Fruit fly (Drosophila melanogaster) whole organism, prepupa: ENCODE data around the gene Prosbeta2.

Source experiments
- CG10669 ChIP-seq: fragments of 200-800 bp; sonication (Bioruptor generic); optimal IDR thresholded peaks from 3 replicates; lab custom pipeline; 2018; ENCODE audit warnings: missing biosample characterization, mild to moderate bottlenecking, missing genetic modification characterization, moderate library complexity
- CG11762 ChIP-seq: fragments of 200-800 bp; sonication (Bioruptor generic); optimal IDR thresholded peaks from 3 replicates; lab custom pipeline; 2016; ENCODE audit warnings: missing biosample characterization, missing genetic modification characterization; ENCODE audit not compliant: insufficient read depth
- CG11902 ChIP-seq: fragments of 200-800 bp; sonication (Bioruptor generic); optimal IDR thresholded peaks from 3 replicates; lab custom pipeline; 2016; ENCODE audit warnings: missing biosample characterization, missing genetic modification characterization
- CG16779 ChIP-seq: fragments of 200-800 bp; sonication (Bioruptor generic); optimal IDR thresholded peaks from 3 replicates; lab custom pipeline; 2017; ENCODE audit warnings: missing biosample characterization, mild to moderate bottlenecking, missing genetic modification characterization
- CG3032 ChIP-seq: fragments of 200-800 bp; optimal IDR thresholded peaks from 2 replicates; lab custom pipeline; 2019; ENCODE audit warnings: missing biosample characterization, mild to moderate bottlenecking, missing genetic modification characterization, moderate library complexity
- CG31627 ChIP-seq: fragments of 200-800 bp; sonication (Bioruptor generic); optimal IDR thresholded peaks from 3 replicates; lab custom pipeline; 2016; ENCODE audit warnings: missing biosample characterization, missing genetic modification characterization
- CG34406 ChIP-seq: fragments of 200-800 bp; sonication (Bioruptor generic); optimal IDR thresholded peaks from 3 replicates; lab custom pipeline; 2016; ENCODE audit warnings: missing biosample characterization, missing genetic modification characterization
- CG3919 ChIP-seq: fragments of 200-800 bp; sonication (Bioruptor generic); optimal IDR thresholded peaks from 3 replicates; lab custom pipeline; 2016; ENCODE audit warnings: missing biosample characterization, missing genetic modification characterization
- CG4318 ChIP-seq: fragments of 200-800 bp; sonication (Bioruptor generic); optimal IDR thresholded peaks from 3 replicates; lab custom pipeline; 2017; ENCODE audit warnings: missing biosample characterization, mild to moderate bottlenecking, missing genetic modification characterization
- CG6276 ChIP-seq: fragments of 200-800 bp; sonication (Bioruptor generic); optimal IDR thresholded peaks from 2 replicates; lab custom pipeline; 2017; ENCODE audit warnings: missing biosample characterization, mild to moderate bottlenecking, missing genetic modification characterization
- CG8119 ChIP-seq: fragments of 200-800 bp; sonication (Bioruptor generic); IDR thresholded peaks from 3 replicates; pipeline ENCODE4 v1.3.6; 2022; ENCODE audit warnings: missing biosample characterization, missing genetic modification characterization
- CG8632 ChIP-seq: fragments of 200-800 bp; sonication (Bioruptor generic); optimal IDR thresholded peaks from 3 replicates; lab custom pipeline; 2016; ENCODE audit warnings: missing biosample characterization, missing genetic modification characterization
- Eip75B ChIP-seq: fragments of 200-800 bp; sonication (Bioruptor generic); optimal IDR thresholded peaks from 3 replicates; lab custom pipeline; 2016; ENCODE audit warnings: missing biosample characterization, missing genetic modification characterization
- Eip78C ChIP-seq: fragments of 200-800 bp; sonication (Bioruptor generic); peaks from one replicate; lab custom pipeline; 2016; ENCODE audit warnings: missing biosample characterization, missing genetic modification characterization
- Ets21C ChIP-seq: fragments of 200-800 bp; sonication (Bioruptor generic); optimal IDR thresholded peaks from 3 replicates; lab custom pipeline; 2016; ENCODE audit warnings: missing biosample characterization, missing genetic modification characterization
- Ets96B ChIP-seq: fragments of 200-800 bp; optimal IDR thresholded peaks from 2 replicates; lab custom pipeline; 2019; ENCODE audit warnings: missing biosample characterization, mild to moderate bottlenecking, missing genetic modification characterization, moderate library complexity
- Gug ChIP-seq: fragments of 200-800 bp; sonication (Bioruptor generic); IDR thresholded peaks from 2 replicates; pipeline ENCODE4 v1.3.6; 2022; ENCODE audit warnings: missing biosample characterization, missing genetic modification characterization
- Hr38 ChIP-seq: sonication (Bioruptor generic); optimal IDR thresholded peaks from 2 replicates; lab custom pipeline; 2016; ENCODE audit warnings: missing biosample characterization, missing genetic modification characterization
- Hr39 ChIP-seq: fragments of 200-800 bp; sonication (Bioruptor generic); optimal IDR thresholded peaks from 2 replicates; lab custom pipeline; 2016; ENCODE audit warnings: missing biosample characterization, missing genetic modification characterization
- Hr4 ChIP-seq: fragments of 200-800 bp; sonication (Bioruptor generic); optimal IDR thresholded peaks from 3 replicates; lab custom pipeline; 2016; ENCODE audit warnings: missing biosample characterization, missing genetic modification characterization
- Lpt ChIP-seq: fragments of 200-800 bp; sonication (Bioruptor generic); optimal IDR thresholded peaks from 3 replicates; lab custom pipeline; 2016; ENCODE audit warnings: missing biosample characterization, missing genetic modification characterization
- Met ChIP-seq: fragments of 200-800 bp; sonication (Bioruptor generic); optimal IDR thresholded peaks from 3 replicates; lab custom pipeline; 2016; ENCODE audit warnings: missing biosample characterization, missing genetic modification characterization
- OdsH ChIP-seq: fragments of 200-800 bp; sonication (Bioruptor generic); optimal IDR thresholded peaks from 3 replicates; lab custom pipeline; 2016; ENCODE audit warnings: missing biosample characterization, missing genetic modification characterization
- Smox ChIP-seq: fragments of 200-800 bp; sonication (Bioruptor generic); optimal IDR thresholded peaks from 3 replicates; lab custom pipeline; 2016; ENCODE audit warnings: missing biosample characterization, missing genetic modification characterization
- Sox102F ChIP-seq: fragments of 200-800 bp; sonication (Bioruptor generic); optimal IDR thresholded peaks from 2 replicates; lab custom pipeline; 2016; ENCODE audit warnings: missing biosample characterization, mild to moderate bottlenecking, missing genetic modification characterization
- Sox14 ChIP-seq: fragments of 200-800 bp; sonication (Bioruptor generic); optimal IDR thresholded peaks from 3 replicates; lab custom pipeline; 2016; ENCODE audit warnings: missing biosample characterization, missing genetic modification characterization
- Sox15 ChIP-seq: fragments of 200-800 bp; sonication (Bioruptor generic); optimal IDR thresholded peaks from 3 replicates; lab custom pipeline; 2016; ENCODE audit warnings: missing biosample characterization, missing genetic modification characterization
- achi ChIP-seq: fragments of 200-800 bp; sonication (Bioruptor generic); optimal IDR thresholded peaks from 3 replicates; lab custom pipeline; 2016; ENCODE audit warnings: missing biosample characterization, missing genetic modification characterization
- acj6 ChIP-seq: fragments of 200-800 bp; sonication (Bioruptor generic); optimal IDR thresholded peaks from 3 replicates; lab custom pipeline; 2016; ENCODE audit warnings: missing biosample characterization, missing genetic modification characterization
- cyc ChIP-seq: fragments of 200-800 bp; sonication (Bioruptor generic); optimal IDR thresholded peaks from 3 replicates; lab custom pipeline; 2016; ENCODE audit warnings: missing biosample characterization, missing genetic modification characterization
- dsx ChIP-seq: fragments of 200-800 bp; optimal IDR thresholded peaks from 3 replicates; lab custom pipeline; 2019; ENCODE audit warnings: missing biosample characterization, mild to moderate bottlenecking, missing genetic modification characterization, moderate library complexity; ENCODE audit not compliant: poor library complexity, severe bottlenecking
- fd59A ChIP-seq: fragments of 200-800 bp; sonication (Bioruptor generic); optimal IDR thresholded peaks from 2 replicates; lab custom pipeline; 2017; ENCODE audit warnings: missing biosample characterization, mild to moderate bottlenecking, missing genetic modification characterization, missing genetic modification reagents
- fd85E ChIP-seq: fragments of 200-800 bp; sonication (Bioruptor generic); optimal IDR thresholded peaks from 3 replicates; lab custom pipeline; 2016; ENCODE audit warnings: missing biosample characterization, missing genetic modification characterization
- fkh ChIP-seq: fragments of 200-800 bp; sonication (Bioruptor generic); optimal IDR thresholded peaks from 3 replicates; lab custom pipeline; 2017; ENCODE audit warnings: missing biosample characterization, mild to moderate bottlenecking, missing genetic modification characterization, moderate library complexity
- lz ChIP-seq: fragments of 200-800 bp; sonication (Bioruptor generic); optimal IDR thresholded peaks from 3 replicates; lab custom pipeline; 2016; ENCODE audit warnings: missing biosample characterization, missing genetic modification characterization
- net ChIP-seq: fragments of 200-800 bp; sonication (Bioruptor generic); optimal IDR thresholded peaks from 3 replicates; lab custom pipeline; 2016; ENCODE audit warnings: missing biosample characterization, missing genetic modification characterization
- salr ChIP-seq, 2 experiments: fragments of 200-800 bp; sonication (Bioruptor generic); optimal IDR thresholded peaks; 3 replicates each; lab custom pipeline; 2016 to 2018; ENCODE audit warnings: missing biosample characterization in 2 of 2, missing genetic modification characterization in 2 of 2, mild to moderate bottlenecking in 1 of 2
- spab ChIP-seq: fragments of 200-800 bp; sonication (Bioruptor generic); optimal IDR thresholded peaks from 2 replicates; lab custom pipeline; 2017; ENCODE audit warnings: missing biosample characterization, mild to moderate bottlenecking, missing genetic modification characterization, missing genetic modification reagents
- ss ChIP-seq, 2 experiments: fragments of 200-800 bp; sonication (Bioruptor generic); optimal IDR thresholded peaks; 2 replicates in 1 of 2; 3 replicates in 1 of 2; lab custom pipeline; 2017 to 2018; ENCODE audit warnings: mild to moderate bottlenecking in 2 of 2, missing biosample characterization in 2 of 2, missing genetic modification characterization in 2 of 2, moderate library complexity in 1 of 2
- svp ChIP-seq: fragments of 200-800 bp; sonication (Bioruptor generic); peaks from one replicate; lab custom pipeline; 2016; ENCODE audit warnings: missing biosample characterization, missing genetic modification characterization

Prosbeta2 gene

dm6 chr3L:15034714-15035076 is 34.9 kb downstream of the Prosbeta2 start:
- TF ChIP-seq spab: no peak
- no peak for TF ChIP-seq fd85E (GFP tag; lab: Kevin White, UChicago)
- TF ChIP-seq Hr4 (GFP tag; lab: Kevin White, UChicago): no peak
- TF ChIP-seq CG4318: no peak
- TF ChIP-seq Lpt: no peak
- no peak for TF ChIP-seq acj6 (GFP tag; lab: Kevin White, UChicago)
- TF ChIP-seq Eip78C (GFP tag; lab: Kevin White, UChicago): peak; percentile 26

- TF ChIP-seq Hr39: no peak
- TF ChIP-seq salr (GFP tag; optimal IDR thresholded peaks at IDR 0.05; lab: Kevin White, UChicago): no peak
- no peak for TF ChIP-seq Gug (GFP tag; lab: Robert Waterston, UW)
- no peak for TF ChIP-seq fkh (GFP tag; lab: Kevin White, UChicago)
- TF ChIP-seq cyc (GFP tag; lab: Kevin White, UChicago): no peak
- TF ChIP-seq Sox15 (GFP tag; lab: Kevin White, UChicago): no peak
- peak; percentile 16 for TF ChIP-seq CG3919
- peak; percentile 2 for TF ChIP-seq CG31627 (GFP tag; lab: Kevin White, UChicago)
- no peak for TF ChIP-seq CG16779
- no peak for TF ChIP-seq CG11762 (GFP tag; lab: Kevin White, UChicago)
- TF ChIP-seq OdsH (GFP tag; lab: Kevin White, UChicago): peak; percentile 23
- no peak for TF ChIP-seq Sox102F (GFP tag; lab: Kevin White, UChicago)
- peak; percentile 16 for TF ChIP-seq CG3032 (tag; lab: Kevin White, UChicago)
- TF ChIP-seq Ets96B (tag; lab: Kevin White, UChicago): no peak
- peak; percentile 6 for TF ChIP-seq acj6 (GFP tag; lab: Kevin White, UChicago)
- TF ChIP-seq Eip78C (GFP tag; lab: Kevin White, UChicago): peak; percentile 67
- TF ChIP-seq Smox (GFP tag; lab: Kevin White, UChicago): peak; percentile 6
- peak; percentile 2 for TF ChIP-seq Hr4 (GFP tag; lab: Kevin White, UChicago)
- no peak for TF ChIP-seq CG11902 (GFP tag; lab: Kevin White, UChicago)
- peak; percentile 20 for TF ChIP-seq svp
- peak; percentile 6 for TF ChIP-seq Met (GFP tag; lab: Kevin White, UChicago)
- TF ChIP-seq Sox14: no peak
- no peak for TF ChIP-seq net (GFP tag; lab: Kevin White, UChicago)
- TF ChIP-seq Eip75B (GFP tag; lab: Kevin White, UChicago): no peak
Observed at dm6 chr3L:15035585-15035984, 35.8 kb downstream of the Prosbeta2 start.

dm6 chr3L:15039510-15039909 is 39.8 kb downstream of the Prosbeta2 start:
- TF ChIP-seq CG4318 (no peak), fd59A (GFP tag; lab: Kevin White, UChicago) (no peak), Eip75B (GFP tag; lab: Kevin White, UChicago) (no peak), Ets21C (GFP tag; lab: Kevin White, UChicago) (no peak), CG11902 (GFP tag; lab: Kevin White, UChicago) (no peak), CG6276 (no peak), CG34406 (GFP tag; lab: Kevin White, UChicago) (no peak), CG8119 (GFP tag; lab: Robert Waterston, UW) (no peak), OdsH (GFP tag; lab: Kevin White, UChicago) (no peak), Hr38 (GFP tag; lab: Kevin White, UChicago) (no peak)

- TF ChIP-seq Ets21C (GFP tag; lab: Kevin White, UChicago): no peak
- no peak for TF ChIP-seq CG31627 (GFP tag; lab: Kevin White, UChicago)
- TF ChIP-seq net (GFP tag; lab: Kevin White, UChicago): no peak
- TF ChIP-seq Sox15 (GFP tag; lab: Kevin White, UChicago): no peak
- no peak for TF ChIP-seq CG8632
- TF ChIP-seq Sox102F (GFP tag; lab: Kevin White, UChicago): no peak
- TF ChIP-seq Gug (GFP tag; lab: Robert Waterston, UW): no peak
- no peak for TF ChIP-seq lz
- no peak for TF ChIP-seq spab
- TF ChIP-seq Hr4 (GFP tag; lab: Kevin White, UChicago): no peak
- no peak for TF ChIP-seq ss (GFP tag; optimal IDR thresholded peaks at IDR 0.05; lab: Kevin White, UChicago)
- TF ChIP-seq dsx (GFP tag; lab: Kevin White, UChicago): no peak
- TF ChIP-seq CG10669: no peak
- no peak for TF ChIP-seq svp
- no peak for TF ChIP-seq achi (GFP tag; lab: Kevin White, UChicago)
Observed at dm6 chr3L:15040329-15040886, 40.7 kb downstream of the Prosbeta2 start.
